Worm (Caenorhabditis elegans) whole organism, L2 larva: ENCODE results near the gene gyf-1.

Source experiments
- C34F6.9 ChIP-seq: fragments of 150-350 bp; optimal IDR thresholded peaks from 2 replicates; lab custom pipeline; 2014; ENCODE audit warnings: missing biosample characterization, missing genetic modification characterization
- F13H6.1 ChIP-seq: sonication (generic microtip); optimal IDR thresholded peaks from 2 replicates; lab custom pipeline; 2016; ENCODE audit warnings: missing genetic modification characterization, missing compliant biosample characterization
- Y55F3AM.14 ChIP-seq: fragments of 200-800 bp; sonication (Bioruptor generic); optimal IDR thresholded peaks from 2 replicates; lab custom pipeline; 2018; ENCODE audit warnings: mild to moderate bottlenecking, missing genetic modification characterization, missing compliant biosample characterization
- alr-1 ChIP-seq: fragments of 150-350 bp; optimal IDR thresholded peaks from 2 replicates; lab custom pipeline; 2014; ENCODE audit warnings: missing biosample characterization, missing genetic modification characterization
- aly-2 ChIP-seq: fragments of 150-350 bp; optimal IDR thresholded peaks from 2 replicates; lab custom pipeline; 2014; ENCODE audit warnings: missing biosample characterization, missing genetic modification characterization
- ama-1 ChIP-seq: fragments of 150-350 bp; optimal IDR thresholded peaks from 2 replicates; lab custom pipeline; 2018; ENCODE audit warnings: inconsistent platforms
- blmp-1 ChIP-seq: sonication (generic microtip); optimal IDR thresholded peaks from 2 replicates; lab custom pipeline; 2017; ENCODE audit warnings: missing genetic modification characterization, mild to moderate bottlenecking, missing compliant biosample characterization, antibody characterized with exemption, moderate library complexity; ENCODE audit not compliant: insufficient read depth
- ceh-16 ChIP-seq: fragments of 150-350 bp; optimal IDR thresholded peaks from 2 replicates; lab custom pipeline; 2014; ENCODE audit warnings: missing biosample characterization, missing genetic modification characterization
- ceh-82 ChIP-seq: fragments of 150-350 bp; optimal IDR thresholded peaks from 2 replicates; lab custom pipeline; 2014; ENCODE audit warnings: missing biosample characterization, missing genetic modification characterization
- crh-2 ChIP-seq: sonication (generic microtip); optimal IDR thresholded peaks from 2 replicates; lab custom pipeline; 2017; ENCODE audit warnings: missing biosample characterization, missing genetic modification characterization
- egl-27 ChIP-seq: sonication (generic microtip); optimal IDR thresholded peaks from 3 replicates; lab custom pipeline; 2017; ENCODE audit warnings: missing biosample characterization, missing genetic modification reagents, missing genetic modification characterization
- elt-1 ChIP-seq: fragments of 150-350 bp; optimal IDR thresholded peaks from 2 replicates; lab custom pipeline; 2014; ENCODE audit warnings: missing biosample characterization, missing genetic modification characterization
- elt-3 ChIP-seq: sonication (generic microtip); optimal IDR thresholded peaks from 2 replicates; lab custom pipeline; 2017; ENCODE audit warnings: missing biosample characterization, missing genetic modification characterization
- fos-1 ChIP-seq: fragments of 150-350 bp; optimal IDR thresholded peaks from 2 replicates; lab custom pipeline; 2014; ENCODE audit warnings: missing biosample characterization, missing genetic modification characterization
- lin-13 ChIP-seq: fragments of 150-350 bp; optimal IDR thresholded peaks from 2 replicates; lab custom pipeline; 2014; ENCODE audit warnings: missing biosample characterization, missing genetic modification reagents, missing genetic modification characterization
- lsy-2 ChIP-seq, 2 experiments: fragments of 150-350 bp in 1 of 2; sonication (generic microtip) in 1 of 2; optimal IDR thresholded peaks; 2 replicates each; lab custom pipeline; 2014 to 2017; ENCODE audit warnings: missing biosample characterization in 2 of 2, missing genetic modification characterization in 2 of 2
- mab-5 ChIP-seq: fragments of 150-350 bp; optimal IDR thresholded peaks from 2 replicates; lab custom pipeline; 2014; ENCODE audit warnings: missing biosample characterization, missing genetic modification characterization
- nhr-11 ChIP-seq: fragments of 150-350 bp; optimal IDR thresholded peaks from 2 replicates; lab custom pipeline; 2014; ENCODE audit warnings: missing biosample characterization, missing genetic modification characterization
- nhr-129 ChIP-seq: fragments of 150-350 bp; optimal IDR thresholded peaks from 2 replicates; lab custom pipeline; 2014; ENCODE audit warnings: missing biosample characterization, missing genetic modification characterization
- nhr-21 ChIP-seq: fragments of 150-350 bp; optimal IDR thresholded peaks from 2 replicates; lab custom pipeline; 2014; ENCODE audit warnings: missing biosample characterization, missing genetic modification characterization
- nhr-23 ChIP-seq: fragments of 150-350 bp; optimal IDR thresholded peaks from 2 replicates; lab custom pipeline; 2014; ENCODE audit warnings: missing biosample characterization, missing genetic modification reagents, missing genetic modification characterization
- nhr-237 ChIP-seq: fragments of 150-350 bp; optimal IDR thresholded peaks from 2 replicates; lab custom pipeline; 2014; ENCODE audit warnings: missing biosample characterization, missing genetic modification characterization
- nhr-77 ChIP-seq: fragments of 150-350 bp; optimal IDR thresholded peaks from 2 replicates; lab custom pipeline; 2014; ENCODE audit warnings: missing biosample characterization, missing genetic modification characterization
- peb-1 ChIP-seq: fragments of 150-350 bp; optimal IDR thresholded peaks from 2 replicates; lab custom pipeline; 2014; ENCODE audit warnings: missing biosample characterization, missing genetic modification characterization
- sem-4 ChIP-seq: fragments of 150-350 bp; optimal IDR thresholded peaks from 2 replicates; lab custom pipeline; 2014; ENCODE audit warnings: missing biosample characterization, missing genetic modification reagents, missing genetic modification characterization
- skn-1 ChIP-seq: sonication (generic microtip); optimal IDR thresholded peaks from 2 replicates; lab custom pipeline; 2017; ENCODE audit warnings: missing biosample characterization, missing genetic modification characterization
- sma-3 ChIP-seq: sonication (generic microtip); optimal IDR thresholded peaks from 2 replicates; lab custom pipeline; 2016; ENCODE audit warnings: missing genetic modification reagents, missing genetic modification characterization, missing compliant biosample characterization
- sma-9 ChIP-seq, 2 experiments: fragments of 150-350 bp in 1 of 2; sonication (generic microtip) in 1 of 2; optimal IDR thresholded peaks; 2 replicates each; lab custom pipeline; 2014 to 2016; ENCODE audit warnings: missing genetic modification characterization in 2 of 2, mild to moderate bottlenecking in 1 of 2, missing biosample characterization in 1 of 2, missing compliant biosample characterization in 1 of 2, missing genetic modification reagents in 1 of 2, moderate library complexity in 1 of 2
- snpc-4 ChIP-seq: fragments of 150-350 bp; optimal IDR thresholded peaks from 2 replicates; lab custom pipeline; 2014; ENCODE audit warnings: missing biosample characterization, missing genetic modification characterization
- unc-55 ChIP-seq: fragments of 150-350 bp; sonication (generic microtip); optimal IDR thresholded peaks from 3 replicates; lab custom pipeline; 2014; ENCODE audit warnings: missing biosample characterization, missing genetic modification reagents, missing genetic modification characterization
- zag-1 ChIP-seq: fragments of 150-350 bp; optimal IDR thresholded peaks from 2 replicates; lab custom pipeline; 2014; ENCODE audit warnings: missing biosample characterization, missing genetic modification characterization
- ztf-1 ChIP-seq: fragments of 200-800 bp; sonication (Bioruptor generic); conservative IDR thresholded peaks from 2 replicates; pipeline ENCODE4 v1.3.6; 2022; ENCODE audit warnings: missing genetic modification characterization, missing compliant biosample characterization
- ztf-4 ChIP-seq: fragments of 150-350 bp; optimal IDR thresholded peaks from 2 replicates; lab custom pipeline; 2014; ENCODE audit warnings: missing biosample characterization, missing genetic modification characterization

The gyf-1 gene

DNA sequence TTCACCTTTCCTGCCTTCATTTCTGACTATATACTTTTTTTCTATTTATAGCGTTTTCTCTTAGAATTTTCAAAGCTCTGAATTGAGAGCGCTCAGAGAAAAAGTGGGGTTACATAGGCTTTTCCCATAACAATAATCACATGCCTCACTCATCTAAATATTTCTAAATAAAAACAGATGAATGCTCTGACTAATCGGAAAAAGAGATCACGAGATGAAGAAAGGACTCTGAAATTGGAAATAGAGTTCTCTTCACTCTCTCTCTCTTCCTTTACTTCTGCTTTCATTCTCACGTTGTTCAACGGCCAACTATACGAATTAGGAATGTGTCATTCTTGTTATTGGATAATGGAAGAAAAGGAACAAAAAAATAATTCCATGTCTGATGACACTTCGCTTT is 5.1 kb downstream of the gyf-1 start:
- TF ChIP-seq sma-9 (GFP tag; optimal IDR thresholded peaks at IDR 0.05; lab: Kevin White, UChicago) (peak; percentile 35), sma-9 (tag; optimal IDR thresholded peaks at IDR 0.05; lab: Kevin White, UChicago) (no peak), ceh-82 (tag; lab: Kevin White, UChicago) (no peak), fos-1 (tag; lab: Kevin White, UChicago) (no peak), C34F6.9 (tag; lab: Kevin White, UChicago) (peak; percentile 70), nhr-21 (peak; percentile 9), lsy-2 (tag; optimal IDR thresholded peaks at IDR 0.05; lab: Kevin White, UChicago) (peak in 1 of 2 experiments; percentile 42), nhr-77 (tag; lab: Kevin White, UChicago) (no peak), nhr-23 (no peak), mab-5 (tag; lab: Kevin White, UChicago) (no peak), aly-2 (no peak), ztf-4 (no peak), crh-2 (tag; lab: Kevin White, UChicago) (peak; percentile 26), snpc-4 (tag; lab: Kevin White, UChicago) (no peak)

DNA sequence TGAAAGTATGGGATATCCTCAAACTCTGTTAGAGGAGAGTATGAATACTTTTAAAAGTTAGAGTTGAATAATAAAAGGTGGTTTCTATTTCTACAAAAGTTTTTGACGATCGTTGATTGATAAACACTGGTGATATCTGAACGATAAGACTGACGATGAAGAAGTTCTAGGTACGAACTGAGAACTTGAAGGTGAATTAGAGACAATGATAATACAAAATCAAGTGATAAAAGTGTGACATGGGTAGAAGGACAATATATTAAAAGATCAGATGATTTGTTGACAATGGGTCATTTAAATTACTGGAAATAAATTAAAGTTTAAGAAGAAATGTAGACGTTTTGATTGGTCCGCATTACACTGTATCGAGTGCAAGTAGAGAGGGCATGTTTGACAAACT is 11.4 kb downstream of the gyf-1 start, which contains the start of gene C18H9.5:
C18H9.5 (minus strand) TSS at position 179 of the 400 bp plus-strand sequence.
- TF ChIP-seq nhr-23 (no peak), sma-9 (GFP tag; optimal IDR thresholded peaks at IDR 0.05; lab: Kevin White, UChicago) (peak; percentile 52), sma-9 (tag; optimal IDR thresholded peaks at IDR 0.05; lab: Kevin White, UChicago) (no peak)

DNA sequence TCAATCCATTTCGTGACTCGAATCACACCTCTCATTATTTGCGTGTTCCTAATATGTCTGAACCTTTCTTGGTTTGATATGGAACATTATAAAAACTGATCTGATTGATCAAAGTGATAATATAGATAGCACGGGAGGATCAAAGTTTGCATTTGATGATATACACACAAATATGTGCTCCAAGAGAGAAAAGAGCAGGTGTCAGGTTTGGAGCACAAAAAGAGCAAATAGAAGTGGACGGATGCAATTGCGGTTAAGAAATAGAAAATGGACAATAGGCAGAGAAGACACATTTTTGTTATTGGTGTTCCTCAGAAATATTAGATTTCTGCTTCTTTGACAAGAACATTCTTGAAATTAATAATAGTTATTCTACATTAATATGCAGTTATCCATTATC is 14.7 kb downstream of the gyf-1 start, which contains the start of gene C18H9.1:
C18H9.1 (plus strand) TSS at position 301 of the 400 bp plus-strand sequence.
- TF ChIP-seq lsy-2 (tag; optimal IDR thresholded peaks at IDR 0.05; lab: Kevin White, UChicago), result no peak
- no peak for TF ChIP-seq nhr-21
- TF ChIP-seq aly-2, result no peak
- TF ChIP-seq sma-3 (GFP tag; lab: Kevin White, UChicago), result no peak
- TF ChIP-seq ceh-16, result no peak
- TF ChIP-seq ztf-4, result no peak
- TF ChIP-seq ama-1 (lab: Kevin White, UChicago), result no peak
- TF ChIP-seq egl-27 (tag; lab: Kevin White, UChicago), result no peak
- no peak for TF ChIP-seq alr-1
- TF ChIP-seq sma-9 (GFP tag; optimal IDR thresholded peaks at IDR 0.05; lab: Kevin White, UChicago), result no peak
- no peak for TF ChIP-seq sma-9 (tag; optimal IDR thresholded peaks at IDR 0.05; lab: Kevin White, UChicago)
- no peak for TF ChIP-seq nhr-129
- TF ChIP-seq blmp-1 (tag; lab: Kevin White, UChicago), result no peak
- TF ChIP-seq elt-1, result no peak
- TF ChIP-seq unc-55 (GFP tag; lab: Kevin White, UChicago), result no peak

DNA sequence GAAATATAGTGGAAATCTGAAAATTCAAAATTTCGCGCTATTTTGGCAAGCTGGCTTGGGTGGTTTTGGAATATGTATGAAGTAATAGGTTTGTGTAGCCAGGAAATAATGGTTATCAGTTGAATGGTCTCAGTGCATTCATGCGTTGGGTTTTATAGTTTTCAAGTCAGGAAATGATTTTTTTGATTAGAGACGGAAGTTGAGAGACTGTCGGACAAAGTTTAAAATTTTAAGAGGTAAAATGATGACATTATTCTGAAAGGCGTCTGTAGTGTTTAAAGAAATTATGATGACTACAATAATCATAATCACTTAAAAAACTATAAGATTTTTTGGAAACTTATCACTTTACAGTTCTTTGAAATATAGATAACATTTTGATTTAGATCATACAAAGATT is 17.5 kb downstream of the gyf-1 start, which contains the start of gene C18H9.6:
C18H9.6 (minus strand) TSS at position 129 of the 400 bp plus-strand sequence.
- TF ChIP-seq aly-2 (no peak), ceh-16 (no peak), ama-1 (lab: Kevin White, UChicago) (no peak), ztf-1 (GFP tag; lab: Robert Waterston, UW) (no peak), sma-3 (GFP tag; lab: Kevin White, UChicago) (no peak), elt-3 (tag; lab: Kevin White, UChicago) (no peak), skn-1 (tag; lab: Kevin White, UChicago) (peak; percentile 4), lin-13 (GFP tag; lab: Kevin White, UChicago) (no peak), crh-2 (tag; lab: Kevin White, UChicago) (peak; percentile 14), F13H6.1 (tag; lab: Kevin White, UChicago) (no peak), nhr-237 (tag; lab: Kevin White, UChicago) (no peak), sma-9 (GFP tag; optimal IDR thresholded peaks at IDR 0.05; lab: Kevin White, UChicago) (peak; percentile 69), sma-9 (tag; optimal IDR thresholded peaks at IDR 0.05; lab: Kevin White, UChicago) (no peak), Y55F3AM.14 (no peak), nhr-129 (no peak), blmp-1 (tag; lab: Kevin White, UChicago) (no peak), fos-1 (tag; lab: Kevin White, UChicago) (peak; percentile 85)

DNA sequence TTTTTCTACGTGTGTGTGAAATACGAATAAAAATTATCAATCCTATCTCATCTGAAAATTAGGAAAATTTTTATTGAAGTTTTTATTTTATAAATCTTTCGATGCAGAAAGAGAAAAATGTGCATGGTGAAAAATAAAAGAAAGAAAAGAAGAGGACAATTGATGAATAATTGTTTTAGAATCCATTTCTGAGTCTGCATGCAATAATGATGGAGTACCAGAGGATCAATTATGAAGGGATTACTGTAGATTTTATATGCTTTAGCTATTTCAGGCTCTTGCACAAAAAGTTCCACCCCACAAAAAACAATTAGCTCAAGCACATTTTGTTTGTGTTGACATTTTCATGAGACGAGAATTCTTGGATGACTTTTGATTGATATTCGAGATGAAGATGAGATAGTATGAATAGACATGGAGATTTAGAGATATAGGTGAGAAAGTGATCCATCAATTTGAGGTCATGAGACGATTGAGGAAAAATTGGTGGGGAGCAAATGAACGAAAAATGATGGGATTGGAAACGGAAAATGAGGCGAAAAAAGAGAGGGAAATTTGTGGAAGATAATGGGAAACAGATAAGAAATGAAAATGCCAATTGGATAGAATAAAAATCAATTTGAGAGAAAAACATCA is 21.7 kb downstream of the gyf-1 start, which contains the start of gene rpy-1:
rpy-1 (minus strand) TSS at position 51 of the 636 bp plus-strand sequence.
- TF ChIP-seq C34F6.9 (tag; lab: Kevin White, UChicago) (peak; percentile 36), lsy-2 (tag; optimal IDR thresholded peaks at IDR 0.05; lab: Kevin White, UChicago) (peak in 1 of 2 experiments; percentile 42), unc-55 (GFP tag; lab: Kevin White, UChicago) (peak; percentile 79), zag-1 (no peak), nhr-129 (peak; percentile 66), nhr-237 (tag; lab: Kevin White, UChicago) (no peak), blmp-1 (tag; lab: Kevin White, UChicago) (no peak), F13H6.1 (tag; lab: Kevin White, UChicago) (peak; percentile 42), peb-1 (tag; lab: Kevin White, UChicago) (no peak), sma-9 (GFP tag; optimal IDR thresholded peaks at IDR 0.05; lab: Kevin White, UChicago) (no peak), sma-9 (tag; optimal IDR thresholded peaks at IDR 0.05; lab: Kevin White, UChicago) (no peak), mab-5 (tag; lab: Kevin White, UChicago) (peak; percentile 59), nhr-11 (tag; lab: Kevin White, UChicago) (no peak), sem-4 (tag; lab: Kevin White, UChicago) (no peak), fos-1 (tag; lab: Kevin White, UChicago) (no peak)
